Fruit fly (Drosophila melanogaster) whole organism, prepupa: ENCODE data around the gene escl.

Experiments
- Blimp-1 ChIP-seq: fragments of 200-800 bp; sonication (Bioruptor generic); optimal IDR thresholded peaks from 3 replicates; lab custom pipeline; 2017; ENCODE audit warnings: missing biosample characterization, missing genetic modification characterization, mild to moderate bottlenecking, moderate library complexity, missing genetic modification reagents
- CG10631 ChIP-seq: fragments of 200-800 bp; sonication (Bioruptor generic); optimal IDR thresholded peaks from 2 replicates; lab custom pipeline; 2016; ENCODE audit warnings: missing biosample characterization, missing genetic modification characterization
- CG10669 ChIP-seq: fragments of 200-800 bp; sonication (Bioruptor generic); optimal IDR thresholded peaks from 3 replicates; lab custom pipeline; 2018; ENCODE audit warnings: missing biosample characterization, mild to moderate bottlenecking, missing genetic modification characterization, moderate library complexity
- CG11294 ChIP-seq: fragments of 200-800 bp; sonication (Bioruptor generic); IDR thresholded peaks from 2 replicates; pipeline ENCODE4 v1.3.6; 2022; ENCODE audit warnings: missing biosample characterization, missing genetic modification characterization
- CG11902 ChIP-seq: fragments of 200-800 bp; sonication (Bioruptor generic); optimal IDR thresholded peaks from 3 replicates; lab custom pipeline; 2016; ENCODE audit warnings: missing biosample characterization, missing genetic modification characterization
- CG15336 ChIP-seq: fragments of 200-800 bp; sonication (Bioruptor generic); IDR thresholded peaks from 2 replicates; pipeline ENCODE4 v1.3.6; 2022; ENCODE audit warnings: missing biosample characterization, missing genetic modification characterization
- CG1621 ChIP-seq: fragments of 200-800 bp; sonication (Bioruptor generic); optimal IDR thresholded peaks from 3 replicates; lab custom pipeline; 2018; ENCODE audit warnings: missing biosample characterization, mild to moderate bottlenecking, missing genetic modification characterization
- CG16779 ChIP-seq: fragments of 200-800 bp; sonication (Bioruptor generic); optimal IDR thresholded peaks from 3 replicates; lab custom pipeline; 2017; ENCODE audit warnings: missing biosample characterization, mild to moderate bottlenecking, missing genetic modification characterization
- CG3032 ChIP-seq: fragments of 200-800 bp; optimal IDR thresholded peaks from 2 replicates; lab custom pipeline; 2019; ENCODE audit warnings: missing biosample characterization, mild to moderate bottlenecking, missing genetic modification characterization, moderate library complexity
- CG31627 ChIP-seq: fragments of 200-800 bp; sonication (Bioruptor generic); optimal IDR thresholded peaks from 3 replicates; lab custom pipeline; 2016; ENCODE audit warnings: missing biosample characterization, missing genetic modification characterization
- CG32006 ChIP-seq: fragments of 200-800 bp; sonication (Bioruptor generic); optimal IDR thresholded peaks from 3 replicates; lab custom pipeline; 2017; ENCODE audit warnings: missing biosample characterization, mild to moderate bottlenecking, missing genetic modification characterization
- CG34406 ChIP-seq: fragments of 200-800 bp; sonication (Bioruptor generic); optimal IDR thresholded peaks from 3 replicates; lab custom pipeline; 2016; ENCODE audit warnings: missing biosample characterization, missing genetic modification characterization
- CG3919 ChIP-seq: fragments of 200-800 bp; sonication (Bioruptor generic); optimal IDR thresholded peaks from 3 replicates; lab custom pipeline; 2016; ENCODE audit warnings: missing biosample characterization, missing genetic modification characterization
- CG4318 ChIP-seq: fragments of 200-800 bp; sonication (Bioruptor generic); optimal IDR thresholded peaks from 3 replicates; lab custom pipeline; 2017; ENCODE audit warnings: missing biosample characterization, mild to moderate bottlenecking, missing genetic modification characterization
- CG6163 ChIP-seq: fragments of 200-800 bp; sonication (Bioruptor generic); IDR thresholded peaks from 3 replicates; pipeline ENCODE4 v1.3.6; 2022; ENCODE audit warnings: missing biosample characterization, missing genetic modification characterization
- CG6808 ChIP-seq: fragments of 200-800 bp; sonication (Bioruptor generic); optimal IDR thresholded peaks from 3 replicates; lab custom pipeline; 2017; ENCODE audit warnings: missing biosample characterization, missing genetic modification characterization, mild to moderate bottlenecking, moderate library complexity, missing genetic modification reagents
- CG6854 ChIP-seq: fragments of 200-800 bp; sonication (Bioruptor generic); optimal IDR thresholded peaks from 2 replicates; lab custom pipeline; 2017; ENCODE audit warnings: missing biosample characterization, mild to moderate bottlenecking, missing genetic modification characterization
- CG7368 ChIP-seq: fragments of 200-800 bp; sonication (Bioruptor generic); optimal IDR thresholded peaks from 3 replicates; lab custom pipeline; 2016; ENCODE audit warnings: missing biosample characterization, missing genetic modification characterization
- CG8119 ChIP-seq: fragments of 200-800 bp; sonication (Bioruptor generic); IDR thresholded peaks from 3 replicates; pipeline ENCODE4 v1.3.6; 2022; ENCODE audit warnings: missing biosample characterization, missing genetic modification characterization
- CG8319 ChIP-seq: fragments of 200-800 bp; sonication (Bioruptor generic); optimal IDR thresholded peaks from 3 replicates; lab custom pipeline; 2016; ENCODE audit warnings: missing biosample characterization, missing genetic modification characterization
- CG8632 ChIP-seq: fragments of 200-800 bp; sonication (Bioruptor generic); optimal IDR thresholded peaks from 3 replicates; lab custom pipeline; 2016; ENCODE audit warnings: missing biosample characterization, missing genetic modification characterization
- CG9139 ChIP-seq: fragments of 200-800 bp; sonication (Bioruptor generic); optimal IDR thresholded peaks from 3 replicates; lab custom pipeline; 2017; ENCODE audit warnings: missing biosample characterization, mild to moderate bottlenecking, missing genetic modification characterization
- Eip75B ChIP-seq: fragments of 200-800 bp; sonication (Bioruptor generic); optimal IDR thresholded peaks from 3 replicates; lab custom pipeline; 2016; ENCODE audit warnings: missing biosample characterization, missing genetic modification characterization
- Eip78C ChIP-seq: fragments of 200-800 bp; sonication (Bioruptor generic); peaks from one replicate; lab custom pipeline; 2016; ENCODE audit warnings: missing biosample characterization, missing genetic modification characterization
- Gug ChIP-seq: fragments of 200-800 bp; sonication (Bioruptor generic); IDR thresholded peaks from 2 replicates; pipeline ENCODE4 v1.3.6; 2022; ENCODE audit warnings: missing biosample characterization, missing genetic modification characterization
- Hr38 ChIP-seq: sonication (Bioruptor generic); optimal IDR thresholded peaks from 2 replicates; lab custom pipeline; 2016; ENCODE audit warnings: missing biosample characterization, missing genetic modification characterization
- Hr39 ChIP-seq: fragments of 200-800 bp; sonication (Bioruptor generic); optimal IDR thresholded peaks from 2 replicates; lab custom pipeline; 2016; ENCODE audit warnings: missing biosample characterization, missing genetic modification characterization
- Hr4 ChIP-seq: fragments of 200-800 bp; sonication (Bioruptor generic); optimal IDR thresholded peaks from 3 replicates; lab custom pipeline; 2016; ENCODE audit warnings: missing biosample characterization, missing genetic modification characterization
- Lpt ChIP-seq: fragments of 200-800 bp; sonication (Bioruptor generic); optimal IDR thresholded peaks from 3 replicates; lab custom pipeline; 2016; ENCODE audit warnings: missing biosample characterization, missing genetic modification characterization
- OdsH ChIP-seq: fragments of 200-800 bp; sonication (Bioruptor generic); optimal IDR thresholded peaks from 3 replicates; lab custom pipeline; 2016; ENCODE audit warnings: missing biosample characterization, missing genetic modification characterization
- Smox ChIP-seq: fragments of 200-800 bp; sonication (Bioruptor generic); optimal IDR thresholded peaks from 3 replicates; lab custom pipeline; 2016; ENCODE audit warnings: missing biosample characterization, missing genetic modification characterization
- Sox102F ChIP-seq: fragments of 200-800 bp; sonication (Bioruptor generic); optimal IDR thresholded peaks from 2 replicates; lab custom pipeline; 2016; ENCODE audit warnings: missing biosample characterization, mild to moderate bottlenecking, missing genetic modification characterization
- Sox14 ChIP-seq: fragments of 200-800 bp; sonication (Bioruptor generic); optimal IDR thresholded peaks from 3 replicates; lab custom pipeline; 2016; ENCODE audit warnings: missing biosample characterization, missing genetic modification characterization
- Sox15 ChIP-seq: fragments of 200-800 bp; sonication (Bioruptor generic); optimal IDR thresholded peaks from 3 replicates; lab custom pipeline; 2016; ENCODE audit warnings: missing biosample characterization, missing genetic modification characterization
- achi ChIP-seq: fragments of 200-800 bp; sonication (Bioruptor generic); optimal IDR thresholded peaks from 3 replicates; lab custom pipeline; 2016; ENCODE audit warnings: missing biosample characterization, missing genetic modification characterization
- dac ChIP-seq: fragments of 200-800 bp; sonication (Bioruptor generic); optimal IDR thresholded peaks from 2 replicates; lab custom pipeline; 2017; ENCODE audit warnings: missing biosample characterization, mild to moderate bottlenecking, missing genetic modification characterization
- dsx ChIP-seq: fragments of 200-800 bp; optimal IDR thresholded peaks from 3 replicates; lab custom pipeline; 2019; ENCODE audit warnings: missing biosample characterization, mild to moderate bottlenecking, missing genetic modification characterization, moderate library complexity; ENCODE audit not compliant: poor library complexity, severe bottlenecking
- fd59A ChIP-seq: fragments of 200-800 bp; sonication (Bioruptor generic); optimal IDR thresholded peaks from 2 replicates; lab custom pipeline; 2017; ENCODE audit warnings: missing biosample characterization, mild to moderate bottlenecking, missing genetic modification characterization, missing genetic modification reagents
- fd85E ChIP-seq: fragments of 200-800 bp; sonication (Bioruptor generic); optimal IDR thresholded peaks from 3 replicates; lab custom pipeline; 2016; ENCODE audit warnings: missing biosample characterization, missing genetic modification characterization
- fkh ChIP-seq: fragments of 200-800 bp; sonication (Bioruptor generic); optimal IDR thresholded peaks from 3 replicates; lab custom pipeline; 2017; ENCODE audit warnings: missing biosample characterization, mild to moderate bottlenecking, missing genetic modification characterization, moderate library complexity
- lz ChIP-seq: fragments of 200-800 bp; sonication (Bioruptor generic); optimal IDR thresholded peaks from 3 replicates; lab custom pipeline; 2016; ENCODE audit warnings: missing biosample characterization, missing genetic modification characterization
- net ChIP-seq: fragments of 200-800 bp; sonication (Bioruptor generic); optimal IDR thresholded peaks from 3 replicates; lab custom pipeline; 2016; ENCODE audit warnings: missing biosample characterization, missing genetic modification characterization
- pdm3 ChIP-seq: fragments of 200-800 bp; sonication (Bioruptor generic); optimal IDR thresholded peaks from 3 replicates; lab custom pipeline; 2016; ENCODE audit warnings: missing biosample characterization, missing genetic modification characterization
- salr ChIP-seq, 2 experiments: fragments of 200-800 bp; sonication (Bioruptor generic); optimal IDR thresholded peaks; 3 replicates each; lab custom pipeline; 2016 to 2018; ENCODE audit warnings: missing biosample characterization in 2 of 2, missing genetic modification characterization in 2 of 2, mild to moderate bottlenecking in 1 of 2
- spab ChIP-seq: fragments of 200-800 bp; sonication (Bioruptor generic); optimal IDR thresholded peaks from 2 replicates; lab custom pipeline; 2017; ENCODE audit warnings: missing biosample characterization, mild to moderate bottlenecking, missing genetic modification characterization, missing genetic modification reagents
- svp ChIP-seq: fragments of 200-800 bp; sonication (Bioruptor generic); peaks from one replicate; lab custom pipeline; 2016; ENCODE audit warnings: missing biosample characterization, missing genetic modification characterization
- topi ChIP-seq: fragments of 200-800 bp; sonication (Bioruptor generic); optimal IDR thresholded peaks from 3 replicates; lab custom pipeline; 2016; ENCODE audit warnings: missing biosample characterization, missing genetic modification characterization

The escl gene

DNA sequence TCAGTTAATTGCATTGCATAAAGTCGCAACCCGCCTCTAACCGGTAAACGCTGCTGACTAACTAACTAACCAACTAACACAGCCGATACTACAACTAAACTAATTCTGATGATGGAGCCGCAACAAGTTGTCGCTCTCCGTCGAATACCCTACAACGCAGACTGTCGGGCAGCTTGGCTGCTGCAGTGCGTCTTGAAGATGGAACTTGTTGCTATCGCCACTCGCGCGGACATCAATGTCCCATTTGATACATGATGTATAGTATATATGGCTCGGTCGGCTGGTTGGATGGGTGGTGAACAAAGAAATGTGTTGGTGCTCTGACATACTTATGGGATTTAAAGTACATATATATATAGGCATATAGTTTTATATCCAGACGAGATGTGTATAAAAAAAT lies 34.8 kb downstream of the escl start (continued):
- no peak for TF ChIP-seq CG34406 (GFP tag; lab: Kevin White, UChicago)
- TF ChIP-seq Gug (GFP tag; lab: Robert Waterston, UW) = no peak
- TF ChIP-seq CG16779 (tag; lab: Kevin White, UChicago) = no peak
- TF ChIP-seq Sox14 = peak; percentile 61
- no peak for TF ChIP-seq OdsH (GFP tag; lab: Kevin White, UChicago)
- no peak for TF ChIP-seq lz (GFP tag; lab: Kevin White, UChicago)
- no peak for TF ChIP-seq CG8319 (GFP tag; lab: Kevin White, UChicago)
- no peak for TF ChIP-seq Hr38 (GFP tag; lab: Kevin White, UChicago)
- TF ChIP-seq CG11902 (GFP tag; lab: Kevin White, UChicago) = no peak
- peak; percentile 41 for TF ChIP-seq dsx (GFP tag; lab: Kevin White, UChicago)
- TF ChIP-seq Smox (GFP tag; lab: Kevin White, UChicago) = no peak
- no peak for TF ChIP-seq CG4318 (GFP tag; lab: Kevin White, UChicago)
- peak; percentile 31 for TF ChIP-seq CG31627
- TF ChIP-seq CG10631 (GFP tag; lab: Kevin White, UChicago) = peak; percentile 22
- no peak for TF ChIP-seq fkh
- no peak for TF ChIP-seq fd85E
- no peak for TF ChIP-seq Sox15 (GFP tag; lab: Kevin White, UChicago)
- TF ChIP-seq Lpt (GFP tag; lab: Kevin White, UChicago) = peak; percentile 31
- TF ChIP-seq topi (GFP tag; lab: Kevin White, UChicago) = peak; percentile 11
- TF ChIP-seq Hr39 (GFP tag; lab: Kevin White, UChicago) = no peak
- peak; percentile 55 for TF ChIP-seq svp (GFP tag; lab: Kevin White, UChicago)
- peak; percentile 49 for TF ChIP-seq CG15336
- peak; percentile 25 for TF ChIP-seq fd59A (GFP tag; lab: Kevin White, UChicago)
- no peak for TF ChIP-seq Hr4 (GFP tag; lab: Kevin White, UChicago)
- TF ChIP-seq spab (GFP tag; lab: Kevin White, UChicago) = peak; percentile 27
- TF ChIP-seq CG32006 (GFP tag; lab: Kevin White, UChicago) = peak; percentile 7
- TF ChIP-seq CG8632 = no peak
- peak; percentile 33 for TF ChIP-seq CG6808 (GFP tag; lab: Kevin White, UChicago)
- no peak for TF ChIP-seq CG11294
- no peak for TF ChIP-seq CG8119 (GFP tag; lab: Robert Waterston, UW)
- peak; percentile 40 for TF ChIP-seq CG1621 (tag; lab: Kevin White, UChicago)
- TF ChIP-seq Eip75B (GFP tag; lab: Kevin White, UChicago) = peak; percentile 4
- TF ChIP-seq Eip78C (GFP tag; lab: Kevin White, UChicago) = peak; percentile 77
- no peak for TF ChIP-seq CG7368
- no peak for TF ChIP-seq Blimp-1
- TF ChIP-seq CG6854 = no peak
- peak; percentile 4 for TF ChIP-seq Sox102F (GFP tag; lab: Kevin White, UChicago)
- TF ChIP-seq CG10669 (GFP tag; lab: Kevin White, UChicago) = no peak
- TF ChIP-seq CG3919 (GFP tag; lab: Kevin White, UChicago) = peak; percentile 42
- TF ChIP-seq, all 60 proteins: peak for 28

DNA sequence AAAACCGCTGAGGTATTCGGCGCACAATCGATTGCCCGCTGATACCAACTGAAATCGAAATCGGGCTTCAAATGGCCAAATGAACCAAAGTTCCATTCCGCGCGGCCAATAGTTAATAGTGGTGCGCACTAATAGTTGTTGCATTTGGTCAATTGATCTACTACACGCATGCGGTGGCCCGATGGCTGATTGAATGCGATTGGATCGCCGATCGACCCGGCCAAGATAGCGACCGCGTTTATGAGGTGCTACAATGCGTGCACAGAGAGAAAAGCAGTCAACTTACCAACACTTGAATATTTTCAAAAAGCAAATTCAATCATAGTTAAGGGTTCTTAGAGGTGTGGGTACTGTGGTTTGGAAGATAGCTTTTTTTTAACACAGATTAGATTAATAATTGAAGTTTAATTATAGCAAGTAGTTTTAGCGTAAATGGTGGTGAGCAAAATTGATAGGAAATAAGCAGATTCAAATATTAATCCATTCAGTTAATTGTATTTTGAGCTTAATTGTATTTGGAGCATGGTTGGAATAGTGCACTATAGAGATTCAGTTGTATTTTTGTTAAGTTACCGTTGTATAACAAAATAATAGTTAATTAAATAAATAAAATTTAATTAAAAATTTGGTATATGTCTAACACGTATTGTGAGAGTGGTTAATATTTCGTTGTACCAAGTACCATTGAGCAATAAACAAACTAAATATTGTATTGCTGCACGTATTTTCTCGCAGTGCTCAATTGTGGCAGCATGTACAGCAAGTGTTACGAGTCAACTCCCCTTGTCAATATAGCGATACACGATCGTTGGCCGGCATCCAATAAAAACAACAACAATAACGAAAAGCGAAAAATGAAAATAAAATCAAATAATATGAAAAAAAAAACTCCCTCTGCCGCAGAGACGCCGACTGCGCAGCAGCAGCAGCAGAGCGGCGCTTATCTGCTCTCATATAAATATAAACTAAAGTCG lies 36.0 kb downstream of the escl start:
- TF ChIP-seq Sox102F (GFP tag; lab: Kevin White, UChicago) (peak; percentile 43), salr (GFP tag; optimal IDR thresholded peaks at IDR 0.05; lab: Kevin White, UChicago) (peak; percentile 47 to 88), CG9139 (GFP tag; lab: Kevin White, UChicago) (peak; percentile 91), pdm3 (peak; percentile 71), CG8119 (GFP tag; lab: Robert Waterston, UW) (peak; percentile 69; the same call in 2 of the 3 replicates), Eip78C (GFP tag; lab: Kevin White, UChicago) (peak; percentile 91), OdsH (GFP tag; lab: Kevin White, UChicago) (peak; percentile 72), CG15336 (peak; percentile 67), CG6163 (GFP tag; lab: Robert Waterston, UW) (peak; percentile 79; the same call in 2 of the 3 replicates), Sox15 (GFP tag; lab: Kevin White, UChicago) (peak; percentile 73), fkh (no peak), CG31627 (peak; percentile 74), CG3919 (GFP tag; lab: Kevin White, UChicago) (peak; percentile 80), net (GFP tag; lab: Kevin White, UChicago) (peak; percentile 60), dac (no peak), Sox14 (peak; percentile 68), achi (peak; percentile 75), CG16779 (tag; lab: Kevin White, UChicago) (peak; percentile 67), topi (GFP tag; lab: Kevin White, UChicago) (peak; percentile 75), Hr38 (GFP tag; lab: Kevin White, UChicago) (no peak), CG3032 (tag; lab: Kevin White, UChicago) (peak; percentile 78), Smox (GFP tag; lab: Kevin White, UChicago) (peak; percentile 65), Blimp-1 (peak; percentile 58), CG10669 (GFP tag; lab: Kevin White, UChicago) (peak; percentile 70)
